Worm (Caenorhabditis elegans): ENCODE results near the gene let-23.

DNA sequence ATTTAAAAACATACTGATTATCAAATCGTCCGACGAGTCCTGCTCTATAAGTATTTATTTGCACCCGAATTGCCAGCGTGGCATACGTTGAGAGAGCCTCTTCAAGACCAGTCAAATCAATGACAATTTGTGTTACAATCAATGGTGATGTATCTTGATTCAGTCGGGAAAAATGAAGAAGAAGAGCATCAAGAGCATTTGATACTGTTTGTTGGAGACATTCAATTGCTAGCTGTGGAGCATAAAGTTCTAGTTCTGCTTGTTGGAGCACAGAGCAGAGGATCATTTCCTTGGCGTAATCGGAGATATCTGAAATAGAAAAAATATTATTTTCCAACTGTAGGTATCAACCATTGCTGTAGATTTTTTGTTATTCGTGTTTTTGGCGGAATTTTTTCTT, 23.8 kb upstream of the let-23 start:
- TF ChIP-seq lir-3 (tag; optimal IDR thresholded peaks at IDR 0.05) (no peak), php-3 (GFP tag; IDR thresholded peaks at IDR 0.05) (no peak), ceh-82 (tag; optimal IDR thresholded peaks at IDR 0.05) (no peak), aly-2 (tag; optimal IDR thresholded peaks at IDR 0.05) (no peak), lin-15B (tag; optimal IDR thresholded peaks at IDR 0.05) (no peak), F49E8.2 (tag; optimal IDR thresholded peaks at IDR 0.05; ENCODE audit: borderline replicate concordance) (no peak), F26F4.8 (GFP tag; conservative IDR thresholded peaks at IDR 0.05) (no peak), dve-1 (tag; optimal IDR thresholded peaks at IDR 0.05; ENCODE audit: insufficient read depth) (no peak), zfp-2 (tag; optimal IDR thresholded peaks at IDR 0.05) (no peak), mep-1 (tag; optimal IDR thresholded peaks at IDR 0.05) (no peak), ztf-7 (tag; optimal IDR thresholded peaks at IDR 0.05) (no peak), ceh-20 (GFP tag; IDR thresholded peaks at IDR 0.05) (no peak), dmd-6 (GFP tag; IDR thresholded peaks at IDR 0.05) (no peak), pha-4 (GFP tag; IDR thresholded peaks at IDR 0.05) (no peak), pha-4 (tag; optimal IDR thresholded peaks at IDR 0.05) (no peak)
